Worm (Caenorhabditis elegans) whole organism, young adult: ENCODE measurements around the gene sorf-1.

Experiments used
- B0019.2 ChIP-seq: fragments of 200-800 bp; sonication (Bioruptor generic); conservative IDR thresholded peaks from 2 replicates; pipeline ENCODE4 v1.3.6; 2022; ENCODE audit warnings: missing genetic modification reagents, missing genetic modification characterization, missing compliant biosample characterization
- Y53G8AR.9 ChIP-seq: fragments of 200-800 bp; sonication (Bioruptor generic); conservative IDR thresholded peaks from 2 replicates; pipeline ENCODE4 v1.3.6; 2022; ENCODE audit warnings: missing genetic modification reagents, missing genetic modification characterization, missing compliant biosample characterization
- akir-1 ChIP-seq: fragments of 200-800 bp; sonication (Bioruptor generic); optimal IDR thresholded peaks from 2 replicates; lab custom pipeline; 2018; ENCODE audit warnings: mild to moderate bottlenecking, missing genetic modification characterization, moderate library complexity, missing compliant biosample characterization
- ceh-79 ChIP-seq: sonication (generic microtip); optimal IDR thresholded peaks from 2 replicates; lab custom pipeline; 2017; ENCODE audit warnings: mild to moderate bottlenecking, missing genetic modification characterization, missing compliant biosample characterization
- egrh-3 ChIP-seq: fragments of 200-800 bp; sonication (Bioruptor generic); IDR thresholded peaks from 2 replicates; pipeline ENCODE4 v1.3.6; 2022; ENCODE audit warnings: missing genetic modification reagents, missing genetic modification characterization, missing compliant biosample characterization
- ets-4 ChIP-seq: fragments of 200-800 bp; sonication (Bioruptor generic); optimal IDR thresholded peaks from 2 replicates; lab custom pipeline; 2018; ENCODE audit warnings: mild to moderate bottlenecking, missing genetic modification characterization, missing compliant biosample characterization
- zim-3 ChIP-seq: sonication (generic microtip); optimal IDR thresholded peaks from 2 replicates; lab custom pipeline; 2017; ENCODE audit warnings: mild to moderate bottlenecking, missing genetic modification characterization, moderate library complexity, missing compliant biosample characterization

DNA sequence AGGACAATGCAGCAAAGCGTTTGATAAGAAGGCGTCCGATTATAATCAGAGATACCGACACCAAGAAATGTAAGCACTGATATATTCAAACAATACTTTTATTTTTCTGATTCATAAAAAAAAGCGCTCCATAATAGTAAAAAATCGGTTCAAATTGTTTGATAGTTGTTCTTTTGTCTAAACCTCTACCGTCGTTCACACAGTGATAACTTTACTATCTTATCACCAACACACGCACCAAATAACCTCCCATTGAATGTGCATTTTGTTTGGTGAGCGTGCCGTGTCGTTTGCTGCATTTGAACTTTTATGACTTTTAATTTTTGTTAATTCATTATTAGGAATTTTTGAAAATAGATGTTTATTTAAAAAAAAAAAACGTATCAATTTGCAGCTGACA is 44.9 kb downstream of the sorf-1 start:
- TF ChIP-seq B0019.2, result no peak
- no peak for TF ChIP-seq zim-3 (tag; lab: Kevin White, UChicago)
- TF ChIP-seq ets-4, result no peak
- TF ChIP-seq Y53G8AR.9, result no peak
- no peak for TF ChIP-seq ceh-79
- TF ChIP-seq egrh-3 (GFP tag; lab: Robert Waterston, UW), result no peak
- TF ChIP-seq akir-1 (GFP tag; lab: Kevin White, UChicago), result no peak
